Fruit fly (Drosophila melanogaster) whole organism, embryonic: ENCODE data around the gene Zyx.
A peak's percentile ranks its signal among the peaks of the same experiment; 100 is the strongest.

ENCODE experiments used
- ATbp ChIP-seq: fragments of 200-800 bp; sonication (Bioruptor generic); optimal IDR thresholded peaks from 2 replicates; lab custom pipeline; 2017; ENCODE audit warnings: missing biosample characterization, mild to moderate bottlenecking, missing genetic modification characterization, missing genetic modification reagents
- Awh ChIP-seq: fragments of 200-800 bp; sonication (Bioruptor generic); IDR thresholded peaks from 2 replicates; pipeline ENCODE4, ENCODE4 v1.3.6; 2022; ENCODE audit warnings: missing biosample characterization, missing genetic modification characterization
- CG10274 ChIP-seq: fragments of 200-800 bp; sonication (Bioruptor generic); optimal IDR thresholded peaks from 3 replicates; lab custom pipeline; 2017; ENCODE audit warnings: missing biosample characterization, mild to moderate bottlenecking, missing genetic modification characterization
- CG10321 ChIP-seq: fragments of 200-800 bp; sonication (Bioruptor generic); IDR thresholded peaks from 2 replicates; pipeline ENCODE4 v1.3.6; 2022; ENCODE audit warnings: missing biosample characterization, missing genetic modification characterization
- CG11560 ChIP-seq: fragments of 200-800 bp; sonication (Bioruptor generic); IDR thresholded peaks from 3 replicates; pipeline ENCODE4 v1.3.6; 2022; ENCODE audit warnings: missing biosample characterization, missing genetic modification characterization
- CG11696 ChIP-seq: fragments of 200-800 bp; sonication (Bioruptor generic); IDR thresholded peaks from 2 replicates; pipeline ENCODE4 v1.3.6; 2022; ENCODE audit warnings: missing biosample characterization, missing genetic modification characterization
- CG12104 ChIP-seq: fragments of 200-800 bp; sonication (Bioruptor generic); optimal IDR thresholded peaks from 3 replicates; lab custom pipeline; 2016; ENCODE audit warnings: missing biosample characterization, missing genetic modification characterization
- CG14014 ChIP-seq: fragments of 200-800 bp; sonication (Bioruptor generic); IDR thresholded peaks from 2 replicates; pipeline ENCODE4 v1.3.6; 2022; ENCODE audit warnings: missing biosample characterization, missing genetic modification characterization
- CG15011 ChIP-seq: fragments of 200-800 bp; sonication (Bioruptor generic); optimal IDR thresholded peaks from 3 replicates; lab custom pipeline; 2018; ENCODE audit warnings: missing biosample characterization, mild to moderate bottlenecking, missing genetic modification characterization
- CG15514 ChIP-seq: fragments of 200-800 bp; sonication (Bioruptor generic); optimal IDR thresholded peaks from 3 replicates; lab custom pipeline; 2017; ENCODE audit warnings: missing biosample characterization, missing genetic modification characterization, mild to moderate bottlenecking, moderate library complexity, missing genetic modification reagents
- CG15601 ChIP-seq: fragments of 200-800 bp; sonication (Bioruptor generic); optimal IDR thresholded peaks from 3 replicates; lab custom pipeline; 2019; ENCODE audit warnings: missing biosample characterization, mild to moderate bottlenecking, missing genetic modification characterization, moderate library complexity
- CG1603 ChIP-seq: fragments of 200-800 bp; sonication (Bioruptor generic); optimal IDR thresholded peaks from 2 replicates; lab custom pipeline; 2019; ENCODE audit warnings: missing biosample characterization, mild to moderate bottlenecking, missing genetic modification characterization, moderate library complexity
- CG1647 ChIP-seq: fragments of 200-800 bp; sonication (Bioruptor generic); optimal IDR thresholded peaks from 3 replicates; lab custom pipeline; 2016; ENCODE audit warnings: missing biosample characterization, missing genetic modification characterization
- CG18262 ChIP-seq: fragments of 200-800 bp; optimal IDR thresholded peaks from 3 replicates; lab custom pipeline; 2019; ENCODE audit warnings: missing biosample characterization, mild to moderate bottlenecking, missing genetic modification characterization, moderate library complexity
- CG18476 ChIP-seq: fragments of 200-800 bp; sonication (Bioruptor generic); optimal IDR thresholded peaks from 2 replicates; lab custom pipeline; 2016; ENCODE audit warnings: missing biosample characterization, mild to moderate bottlenecking, missing genetic modification characterization
- CG30403 ChIP-seq: fragments of 200-800 bp; sonication (Bioruptor generic); optimal IDR thresholded peaks from 3 replicates; lab custom pipeline; 2016; ENCODE audit warnings: missing biosample characterization, missing genetic modification characterization
- CG32767 ChIP-seq: fragments of 200-800 bp; sonication (Bioruptor generic); IDR thresholded peaks from 2 replicates; pipeline ENCODE4 v1.3.6; 2022; ENCODE audit warnings: missing biosample characterization, missing genetic modification characterization
- CG3281 ChIP-seq: fragments of 200-800 bp; sonication (Bioruptor generic); optimal IDR thresholded peaks from 3 replicates; lab custom pipeline; 2017; ENCODE audit warnings: missing biosample characterization, mild to moderate bottlenecking, missing genetic modification characterization
- CG3407 ChIP-seq: fragments of 200-800 bp; sonication (Bioruptor generic); optimal IDR thresholded peaks from 2 replicates; lab custom pipeline; 2018; ENCODE audit warnings: missing biosample characterization, mild to moderate bottlenecking, missing genetic modification characterization
- CG7372 ChIP-seq: fragments of 200-800 bp; sonication (Bioruptor generic); IDR thresholded peaks from 2 replicates; pipeline ENCODE4 v1.3.6; 2022; ENCODE audit warnings: missing biosample characterization, missing genetic modification characterization
- CG9727 ChIP-seq: fragments of 200-800 bp; sonication (Bioruptor generic); optimal IDR thresholded peaks from 3 replicates; lab custom pipeline; 2017; ENCODE audit warnings: missing biosample characterization, mild to moderate bottlenecking, missing genetic modification characterization
- CG9932 ChIP-seq: fragments of 200-800 bp; sonication (Bioruptor generic); IDR thresholded peaks from 2 replicates; pipeline ENCODE4 v1.3.6; 2022; ENCODE audit warnings: missing biosample characterization, missing genetic modification characterization
- Gsc ChIP-seq: fragments of 200-800 bp; sonication (Bioruptor generic); IDR thresholded peaks from 2 replicates; pipeline ENCODE4 v1.3.6; 2022; ENCODE audit warnings: missing biosample characterization, missing genetic modification characterization
- Hsf ChIP-seq: fragments of 200-800 bp; sonication (Bioruptor generic); optimal IDR thresholded peaks from 3 replicates; lab custom pipeline; 2016; ENCODE audit warnings: missing biosample characterization, missing genetic modification characterization
- Med ChIP-seq: fragments of 200-800 bp; sonication (Bioruptor generic); peaks from one replicate; lab custom pipeline; 2016; ENCODE audit warnings: missing biosample characterization, missing genetic modification characterization, mild to moderate bottlenecking, inconsistent platforms, moderate library complexity
- Mes4 ChIP-seq: fragments of 200-800 bp; sonication (Bioruptor generic); optimal IDR thresholded peaks from 2 replicates; lab custom pipeline; 2016; ENCODE audit warnings: missing biosample characterization, missing genetic modification characterization
- Mrtf ChIP-seq: fragments of 200-800 bp; sonication (Bioruptor generic); IDR thresholded peaks from 3 replicates; pipeline ENCODE4 v1.3.6; 2022; ENCODE audit warnings: missing biosample characterization, missing genetic modification characterization
- Nf-YC ChIP-seq: fragments of 200-800 bp; optimal IDR thresholded peaks from 3 replicates; lab custom pipeline; 2019; ENCODE audit warnings: missing biosample characterization, mild to moderate bottlenecking, missing genetic modification characterization, moderate library complexity
- NfI ChIP-seq: fragments of 200-800 bp; sonication (Bioruptor generic); optimal IDR thresholded peaks from 3 replicates; lab custom pipeline; 2018; ENCODE audit warnings: missing biosample characterization, mild to moderate bottlenecking, missing genetic modification characterization, moderate library complexity
- PHDP ChIP-seq: fragments of 200-800 bp; sonication (Bioruptor generic); optimal IDR thresholded peaks from 3 replicates; lab custom pipeline; 2018; ENCODE audit warnings: missing biosample characterization, mild to moderate bottlenecking, missing genetic modification characterization, moderate library complexity
- az2 ChIP-seq: fragments of 200-800 bp; sonication (Bioruptor generic); optimal IDR thresholded peaks from 3 replicates; lab custom pipeline; 2016; ENCODE audit warnings: missing biosample characterization, missing genetic modification characterization
- bbx ChIP-seq: fragments of 200-800 bp; sonication (Bioruptor generic); IDR thresholded peaks from 2 replicates; pipeline ENCODE4 v1.3.6; 2022; ENCODE audit warnings: missing biosample characterization, missing genetic modification characterization; ENCODE audit not compliant: partially characterized antibody
- br ChIP-seq: fragments of >200 bp; optimal IDR thresholded peaks from 2 replicates; lab custom pipeline; 2017
- gcm ChIP-seq: fragments of 200-800 bp; sonication (Bioruptor generic); optimal IDR thresholded peaks from 2 replicates; lab custom pipeline; 2019; ENCODE audit warnings: missing biosample characterization, mild to moderate bottlenecking, missing genetic modification characterization, moderate library complexity
- gcm2 ChIP-seq: fragments of 200-800 bp; sonication (Bioruptor generic); optimal IDR thresholded peaks from 2 replicates; lab custom pipeline; 2016; ENCODE audit warnings: missing biosample characterization, missing genetic modification characterization
- grau ChIP-seq: fragments of 200-800 bp; optimal IDR thresholded peaks from 3 replicates; lab custom pipeline; 2019; ENCODE audit warnings: missing biosample characterization, mild to moderate bottlenecking, missing genetic modification characterization, moderate library complexity
- hkb ChIP-seq, 2 experiments: fragments of 200-800 bp in 1 of 2; fragments of >200 bp in 1 of 2; sonication (Bioruptor generic) in 1 of 2; IDR thresholded peaks in 1 of 2; optimal IDR thresholded peaks in 1 of 2; 2 replicates each; pipeline versions ENCODE4 v1.3.6 to Lab custom; 2017 to 2022; ENCODE audit warnings: missing biosample characterization in 1 of 2, missing genetic modification characterization in 1 of 2
- jigr1 ChIP-seq: fragments of 200-800 bp; sonication (Bioruptor generic); IDR thresholded peaks from 3 replicates; pipeline ENCODE4 v1.3.6; 2022; ENCODE audit warnings: missing biosample characterization, missing genetic modification characterization
- luna ChIP-seq: fragments of 200-800 bp; sonication (Bioruptor generic); optimal IDR thresholded peaks from 2 replicates; lab custom pipeline; 2016; ENCODE audit warnings: missing biosample characterization, missing genetic modification characterization
- mam ChIP-seq: fragments of 200-800 bp; sonication (Bioruptor generic); optimal IDR thresholded peaks from 3 replicates; lab custom pipeline; 2016; ENCODE audit warnings: missing biosample characterization, missing genetic modification characterization
- nerfin-1 ChIP-seq: fragments of 200-800 bp; sonication (Bioruptor generic); optimal IDR thresholded peaks from 3 replicates; lab custom pipeline; 2019; ENCODE audit warnings: missing biosample characterization, mild to moderate bottlenecking, missing genetic modification characterization, moderate library complexity
- odd ChIP-seq: fragments of 200-800 bp; sonication (Bioruptor generic); optimal IDR thresholded peaks from 2 replicates; lab custom pipeline; 2017; ENCODE audit warnings: missing biosample characterization, mild to moderate bottlenecking, missing genetic modification characterization
- org-1 ChIP-seq: fragments of 200-800 bp; sonication (Bioruptor generic); optimal IDR thresholded peaks from 2 replicates; lab custom pipeline; 2017; ENCODE audit warnings: missing biosample characterization, missing genetic modification characterization
- otp ChIP-seq: fragments of 200-800 bp; sonication (Bioruptor generic); IDR thresholded peaks from 3 replicates; pipeline ENCODE4, ENCODE4 v1.3.6; 2022; ENCODE audit warnings: missing biosample characterization, missing genetic modification characterization
- pb ChIP-seq: fragments of 200-800 bp; sonication (Bioruptor generic); optimal IDR thresholded peaks from 3 replicates; lab custom pipeline; 2016; ENCODE audit warnings: missing biosample characterization, missing genetic modification characterization
- pnt ChIP-seq: fragments of 200-800 bp; sonication (Bioruptor generic); optimal IDR thresholded peaks from 3 replicates; lab custom pipeline; 2016; ENCODE audit warnings: missing biosample characterization, missing genetic modification characterization
- pzg ChIP-seq: fragments of 200-800 bp; sonication (Bioruptor generic); optimal IDR thresholded peaks from 3 replicates; lab custom pipeline; 2018; ENCODE audit warnings: missing biosample characterization, mild to moderate bottlenecking, missing genetic modification characterization, moderate library complexity
- rib ChIP-seq: fragments of 200-800 bp; sonication (Bioruptor generic); IDR thresholded peaks from 2 replicates; pipeline ENCODE4 v1.3.6; 2022; ENCODE audit warnings: missing biosample characterization, missing genetic modification characterization
- sens-2 ChIP-seq: fragments of 200-800 bp; sonication (Bioruptor generic); IDR thresholded peaks from 2 replicates; pipeline ENCODE4 v1.3.6; 2022; ENCODE audit warnings: missing biosample characterization, missing genetic modification characterization
- seq ChIP-seq: fragments of 200-800 bp; sonication (Bioruptor generic); IDR thresholded peaks from 2 replicates; pipeline ENCODE4 v1.3.6; 2022; ENCODE audit warnings: missing biosample characterization, missing genetic modification characterization
- stc ChIP-seq: fragments of 200-800 bp; sonication (Bioruptor generic); IDR thresholded peaks from 2 replicates; pipeline ENCODE4 v1.3.6; 2022; ENCODE audit warnings: missing biosample characterization, missing genetic modification characterization
- trh ChIP-seq: fragments of 200-800 bp; sonication (Bioruptor generic); optimal IDR thresholded peaks from 2 replicates; lab custom pipeline; 2016; ENCODE audit warnings: missing biosample characterization, missing genetic modification characterization

The Zyx gene

DNA sequence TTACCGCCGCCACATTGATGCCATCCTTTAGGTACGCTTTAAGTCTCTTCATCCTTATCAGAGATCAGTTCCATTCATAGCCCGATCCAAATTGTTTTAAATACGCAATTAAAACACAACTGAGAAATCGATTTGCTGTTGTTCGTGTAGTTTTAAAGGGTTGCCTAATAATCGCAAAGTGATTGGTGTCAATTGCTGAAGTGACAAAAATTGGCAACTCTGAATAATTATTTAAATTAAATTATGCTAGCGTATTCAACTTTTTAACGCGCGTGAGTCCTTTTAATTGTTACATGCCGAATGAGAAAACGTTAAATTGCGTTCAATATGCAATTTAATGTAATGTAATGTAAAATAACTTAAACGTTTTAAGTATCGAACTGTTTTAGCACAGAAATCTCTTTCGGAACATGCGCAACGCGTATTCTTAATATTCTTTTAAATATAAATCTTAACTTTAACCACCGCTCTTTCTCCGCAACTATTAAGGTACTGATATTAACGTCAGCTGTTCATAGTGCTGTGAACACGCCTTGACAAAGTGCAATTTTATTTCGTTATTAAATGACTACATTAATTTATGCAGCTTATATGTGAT lies 35.5 kb downstream of the Zyx start, which contains the start of gene Mpv17 (continued):
- TF ChIP-seq CG32767 (GFP tag; lab: Robert Waterston, UW) (no peak), seq (GFP tag; lab: Robert Waterston, UW) (no peak), bbx (GFP tag; lab: Robert Waterston, UW) (no peak), CG18262 (tag; lab: Kevin White, UChicago) (no peak), CG9932 (GFP tag; lab: Robert Waterston, UW) (peak; percentile 14; the same call in 1 of the 2 replicates), CG3281 (GFP tag; lab: Kevin White, UChicago) (peak; percentile 32), grau (tag; lab: Kevin White, UChicago) (peak; percentile 16), CG10274 (no peak), CG10321 (no peak), PHDP (tag; lab: Kevin White, UChicago) (peak; percentile 12), CG15514 (GFP tag; lab: Kevin White, UChicago) (peak; percentile 35), CG30403 (GFP tag; lab: Kevin White, UChicago) (no peak), Med (peak; percentile 85), Nf-YC (peak; percentile 3), ATbp (GFP tag; lab: Kevin White, UChicago) (no peak), CG18476 (GFP tag; lab: Kevin White, UChicago) (no peak), Awh (GFP tag; lab: Robert Waterston, UW) (no peak), Hsf (peak; percentile 20), NfI (GFP tag; lab: Kevin White, UChicago) (peak; percentile 18), rib (no peak), CG15011 (GFP tag; lab: Kevin White, UChicago) (no peak), CG1603 (tag; lab: Kevin White, UChicago) (peak; percentile 15), org-1 (no peak), stc (no peak), pzg (peak; percentile 19), luna (no peak), gcm2 (GFP tag; lab: Kevin White, UChicago) (no peak), jigr1 (GFP tag; lab: Robert Waterston, UW) (no peak), odd (GFP tag; lab: Kevin White, UChicago) (no peak), CG14014 (GFP tag; lab: Robert Waterston, UW) (no peak), CG12104 (GFP tag; lab: Kevin White, UChicago) (no peak), CG1647 (GFP tag; lab: Kevin White, UChicago) (no peak)

DNA sequence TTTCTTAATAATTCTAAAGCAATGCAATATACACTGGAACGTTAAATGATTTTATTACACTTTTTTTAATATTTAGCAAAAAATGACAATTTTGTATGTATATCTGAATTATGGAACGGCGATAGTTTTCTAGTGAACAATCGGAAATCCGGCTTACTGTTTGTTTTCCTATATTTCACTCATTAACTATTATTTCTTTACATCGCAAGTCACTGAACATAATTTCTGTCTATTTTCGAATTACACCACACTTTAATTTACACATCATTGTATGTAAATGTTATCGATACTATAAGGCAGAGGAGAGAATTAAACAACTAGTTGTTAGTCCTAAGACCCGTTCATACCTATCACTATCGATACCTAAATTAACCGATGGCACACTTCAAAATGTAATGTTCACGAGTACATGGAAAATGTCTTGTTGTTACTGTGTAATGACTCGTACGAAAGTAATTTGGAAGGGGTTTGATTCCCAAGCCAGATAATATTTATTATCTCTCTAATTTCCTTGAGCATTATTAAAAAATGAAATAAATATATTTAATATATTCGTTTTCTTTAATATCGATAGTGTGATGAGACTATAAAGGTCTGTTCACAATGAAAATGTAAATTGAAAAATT lies 37.9 kb downstream of the Zyx start, which contains the start of gene PlexA:
TSS of gene PlexA (minus strand) at position 296 of the 626 bp plus-strand sequence.
- peak; percentile 67 for TF ChIP-seq nerfin-1 (tag; lab: Kevin White, UChicago)
- TF ChIP-seq sens-2 (GFP tag; lab: Robert Waterston, UW): no peak
- peak; percentile 59 for TF ChIP-seq CG3407
- TF ChIP-seq otp (GFP tag; lab: Robert Waterston, UW): no peak; the same call in 2 of the 3 replicates
- peak; percentile 81 for TF ChIP-seq CG11696 (GFP tag; lab: Robert Waterston, UW)
- TF ChIP-seq CG7372 (GFP tag; lab: Robert Waterston, UW): peak; percentile 95
- TF ChIP-seq br (lab: Kevin White, UChicago): no peak
- TF ChIP-seq Mes4 (GFP tag; lab: Kevin White, UChicago): no peak
- peak; percentile 78 for TF ChIP-seq CG9727 (GFP tag; lab: Kevin White, UChicago)
- no peak for TF ChIP-seq Gsc (GFP tag; lab: Robert Waterston, UW)
- no peak for TF ChIP-seq pb (GFP tag; lab: Kevin White, UChicago)
- no peak for TF ChIP-seq hkb (optimal IDR thresholded peaks at IDR 0.05; lab: Kevin White, UChicago)
- TF ChIP-seq hkb (GFP tag; IDR thresholded peaks at IDR 0.05; lab: Robert Waterston, UW): peak; percentile 81
- TF ChIP-seq pnt (GFP tag; lab: Kevin White, UChicago): peak; percentile 82
- TF ChIP-seq CG11560 (tag; lab: Robert Waterston, UW): no peak; the same call in 2 of the 3 replicates
- TF ChIP-seq mam (GFP tag; lab: Kevin White, UChicago): peak; percentile 80
- TF ChIP-seq az2 (GFP tag; lab: Kevin White, UChicago): peak; percentile 89
- TF ChIP-seq Mrtf: peak; percentile 96
- peak; percentile 58 for TF ChIP-seq trh (GFP tag; lab: Kevin White, UChicago)
- TF ChIP-seq gcm: peak; percentile 29
- peak; percentile 77 for TF ChIP-seq CG15601 (tag; lab: Kevin White, UChicago)
